Worm (Caenorhabditis elegans) whole organism, L4/young adult: ENCODE results near the gene cfz-2.
"Not testable (repeated sequence)": the region's sequence is repeated elsewhere in the genome, so short reads cannot be mapped to it uniquely, and the experiment has no call there.

ENCODE experiments used
- W03F9.2 ChIP-seq: fragments of 150-350 bp; optimal IDR thresholded peaks from 2 replicates; lab custom pipeline; 2014; ENCODE audit warnings: missing biosample characterization, missing genetic modification characterization
- dao-5 ChIP-seq: sonication (generic microtip); optimal IDR thresholded peaks from 2 replicates; lab custom pipeline; 2016; ENCODE audit warnings: missing genotype, missing genetic modification characterization, moderate library complexity, missing compliant biosample characterization
- him-1 ChIP-seq: sonication (generic microtip); optimal IDR thresholded peaks from 2 replicates; lab custom pipeline; 2016; ENCODE audit warnings: missing genotype, missing genetic modification reagents, missing genetic modification characterization, missing compliant biosample characterization

The cfz-2 gene

ce11 chrV:3409498-3409897, 35.2 kb downstream of the cfz-2 start:
- TF ChIP-seq dao-5 (tag; lab: Kevin White, UChicago): no peak
- no peak for TF ChIP-seq him-1 (tag; lab: Kevin White, UChicago)
- TF ChIP-seq W03F9.2 (tag; lab: Kevin White, UChicago): no peak

- no peak for TF ChIP-seq him-1 (tag; lab: Kevin White, UChicago)
- TF ChIP-seq dao-5 (tag; lab: Kevin White, UChicago): no peak
- TF ChIP-seq W03F9.2 (tag; lab: Kevin White, UChicago): no peak
Observed at ce11 chrV:3408602-3409001, 36.1 kb downstream of the cfz-2 start, which contains the start of gene T20D4.7. Gene T20D4.7 (plus strand): TSS chrV:3408902.

ce11 chrV:3399952-3400351, 44.7 kb downstream of the cfz-2 start, which contains the start of gene T20D4.10:
Gene T20D4.10 (plus strand): TSS chrV:3400252.
- TF ChIP-seq him-1, dao-5, W03F9.2 (tag; lab: Kevin White, UChicago): not testable (repeated sequence)

- TF ChIP-seq dao-5 (tag; lab: Kevin White, UChicago) (no peak), W03F9.2 (tag; lab: Kevin White, UChicago) (no peak), him-1 (tag; lab: Kevin White, UChicago) (no peak)
Observed at ce11 chrV:3398314-3398713, 46.4 kb downstream of the cfz-2 start, which contains the start of gene T20D4.11. Gene T20D4.11 (plus strand): TSS chrV:3398690.

- TF ChIP-seq him-1, dao-5, W03F9.2 (tag; lab: Kevin White, UChicago): not testable (repeated sequence)
Observed at ce11 chrV:3396765-3397164, 47.9 kb downstream of the cfz-2 start, which contains the start of gene T20D4.12. Gene T20D4.12 (plus strand): TSS chrV:3397065.

- TF ChIP-seq him-1 (tag; lab: Kevin White, UChicago) (no peak), dao-5 (tag; lab: Kevin White, UChicago) (no peak), W03F9.2 (tag; lab: Kevin White, UChicago) (no peak)
Observed at ce11 chrV:3394694-3395240, 49.9 kb downstream of the cfz-2 start, which contains the start of gene T20D4.15. Gene T20D4.15 (minus strand): TSS chrV:3394744.

- TF ChIP-seq him-1 (tag; lab: Kevin White, UChicago) (no peak), W03F9.2 (tag; lab: Kevin White, UChicago) (no peak), dao-5 (tag; lab: Kevin White, UChicago) (no peak)
Observed at ce11 chrV:3394065-3394464, 50.6 kb downstream of the cfz-2 start.
